Fruit fly (Drosophila melanogaster) whole organism, prepupa: ENCODE results near the gene Nepl16.
"Not testable (repeated sequence)": the region's sequence is repeated elsewhere in the genome, so short reads cannot be mapped to it uniquely, and the experiment has no call there.

Source experiments
- Blimp-1 ChIP-seq: fragments of 200-800 bp; sonication (Bioruptor generic); optimal IDR thresholded peaks from 3 replicates; lab custom pipeline; 2017; ENCODE audit warnings: missing biosample characterization, missing genetic modification characterization, mild to moderate bottlenecking, moderate library complexity, missing genetic modification reagents
- CG10669 ChIP-seq: fragments of 200-800 bp; sonication (Bioruptor generic); optimal IDR thresholded peaks from 3 replicates; lab custom pipeline; 2018; ENCODE audit warnings: missing biosample characterization, mild to moderate bottlenecking, missing genetic modification characterization, moderate library complexity
- CG16779 ChIP-seq: fragments of 200-800 bp; sonication (Bioruptor generic); optimal IDR thresholded peaks from 3 replicates; lab custom pipeline; 2017; ENCODE audit warnings: missing biosample characterization, mild to moderate bottlenecking, missing genetic modification characterization
- CG31627 ChIP-seq: fragments of 200-800 bp; sonication (Bioruptor generic); optimal IDR thresholded peaks from 3 replicates; lab custom pipeline; 2016; ENCODE audit warnings: missing biosample characterization, missing genetic modification characterization
- CG6276 ChIP-seq: fragments of 200-800 bp; sonication (Bioruptor generic); optimal IDR thresholded peaks from 2 replicates; lab custom pipeline; 2017; ENCODE audit warnings: missing biosample characterization, mild to moderate bottlenecking, missing genetic modification characterization
- CG6854 ChIP-seq: fragments of 200-800 bp; sonication (Bioruptor generic); optimal IDR thresholded peaks from 2 replicates; lab custom pipeline; 2017; ENCODE audit warnings: missing biosample characterization, mild to moderate bottlenecking, missing genetic modification characterization
- OdsH ChIP-seq: fragments of 200-800 bp; sonication (Bioruptor generic); optimal IDR thresholded peaks from 3 replicates; lab custom pipeline; 2016; ENCODE audit warnings: missing biosample characterization, missing genetic modification characterization
- Sox15 ChIP-seq: fragments of 200-800 bp; sonication (Bioruptor generic); optimal IDR thresholded peaks from 3 replicates; lab custom pipeline; 2016; ENCODE audit warnings: missing biosample characterization, missing genetic modification characterization
- esn ChIP-seq: fragments of 200-800 bp; sonication (Bioruptor generic); optimal IDR thresholded peaks from 2 replicates; lab custom pipeline; 2016; ENCODE audit warnings: missing biosample characterization, mild to moderate bottlenecking, missing genetic modification characterization, moderate library complexity
- lz ChIP-seq: fragments of 200-800 bp; sonication (Bioruptor generic); optimal IDR thresholded peaks from 3 replicates; lab custom pipeline; 2016; ENCODE audit warnings: missing biosample characterization, missing genetic modification characterization
- net ChIP-seq: fragments of 200-800 bp; sonication (Bioruptor generic); optimal IDR thresholded peaks from 3 replicates; lab custom pipeline; 2016; ENCODE audit warnings: missing biosample characterization, missing genetic modification characterization
- ss ChIP-seq, 2 experiments: fragments of 200-800 bp; sonication (Bioruptor generic); optimal IDR thresholded peaks; 2 replicates in 1 of 2; 3 replicates in 1 of 2; lab custom pipeline; 2017 to 2018; ENCODE audit warnings: mild to moderate bottlenecking in 2 of 2, missing biosample characterization in 2 of 2, missing genetic modification characterization in 2 of 2, moderate library complexity in 1 of 2
- topi ChIP-seq: fragments of 200-800 bp; sonication (Bioruptor generic); optimal IDR thresholded peaks from 3 replicates; lab custom pipeline; 2016; ENCODE audit warnings: missing biosample characterization, missing genetic modification characterization

dm6 chr3R:25131042-25131441 is 18.7 kb upstream of the Nepl16 start, which contains the start of gene Bili:
- TF ChIP-seq CG10669 (GFP tag; lab: Kevin White, UChicago); ss (GFP tag; optimal IDR thresholded peaks at IDR 0.05; lab: Kevin White, UChicago); Sox15 (GFP tag; lab: Kevin White, UChicago); CG31627 (GFP tag; lab: Kevin White, UChicago); CG16779 (tag; lab: Kevin White, UChicago); lz (GFP tag; lab: Kevin White, UChicago); Blimp-1 (GFP tag; lab: Kevin White, UChicago); OdsH (GFP tag; lab: Kevin White, UChicago); net (GFP tag; lab: Kevin White, UChicago); CG6854; CG6276 (GFP tag; lab: Kevin White, UChicago); esn (GFP tag; lab: Kevin White, UChicago); topi (GFP tag; lab: Kevin White, UChicago): not testable (repeated sequence)
